Fruit fly (Drosophila melanogaster) whole organism, wandering third instar larva: ENCODE data around the gene tal-2A.

Source experiments
- Hr83 ChIP-seq: fragments of 200-300 bp; sonication (Bioruptor generic); optimal IDR thresholded peaks from 2 replicates; lab custom pipeline; 2016; ENCODE audit warnings: missing biosample characterization, mild to moderate bottlenecking, missing genetic modification characterization, moderate library complexity; ENCODE audit not compliant: poor library complexity, severe bottlenecking
- Myc ChIP-seq: fragments of >200 bp; optimal IDR thresholded peaks from 2 replicates; lab custom pipeline; 2017
- OdsH ChIP-seq: fragments of 200-800 bp; sonication (Bioruptor generic); optimal IDR thresholded peaks from 2 replicates; lab custom pipeline; 2016; ENCODE audit warnings: missing biosample characterization, mild to moderate bottlenecking, missing genetic modification characterization
- Sp1 ChIP-seq: fragments of 200-800 bp; sonication (Bioruptor generic); optimal IDR thresholded peaks from 3 replicates; lab custom pipeline; 2019; ENCODE audit warnings: missing biosample characterization, mild to moderate bottlenecking, missing genetic modification characterization, moderate library complexity
- Vsx2 ChIP-seq: fragments of 200-300, 225-300 bp; sonication (Bioruptor generic); optimal IDR thresholded peaks from 2 replicates; lab custom pipeline; 2018; ENCODE audit warnings: missing biosample characterization, missing genetic modification characterization; ENCODE audit not compliant: partially characterized antibody
- dmrt93B ChIP-seq: fragments of 200-800 bp; sonication (Bioruptor generic); optimal IDR thresholded peaks from 2 replicates; lab custom pipeline; 2018; ENCODE audit warnings: missing biosample characterization, mild to moderate bottlenecking, missing genetic modification characterization
- sage ChIP-seq: fragments of 200-800 bp; sonication (Bioruptor generic); optimal IDR thresholded peaks from 2 replicates; lab custom pipeline; 2016; ENCODE audit warnings: missing biosample characterization, mild to moderate bottlenecking, missing genetic modification characterization
- usp ChIP-seq: fragments of >200 bp; optimal IDR thresholded peaks from 2 replicates; lab custom pipeline; 2017; ENCODE audit warnings: missing biosample characterization, missing genetic modification characterization

- no peak for TF ChIP-seq dmrt93B
- no peak for TF ChIP-seq Vsx2 (GFP tag; lab: Kevin White, UChicago)
- no peak for TF ChIP-seq usp (GFP tag; lab: Kevin White, UChicago)
- no peak for TF ChIP-seq Sp1 (GFP tag; lab: Kevin White, UChicago)
- no peak for TF ChIP-seq Myc (lab: Kevin White, UChicago)
- TF ChIP-seq Hr83 (GFP tag; lab: Kevin White, UChicago), result no peak
- TF ChIP-seq OdsH (GFP tag; lab: Kevin White, UChicago), result no peak
- TF ChIP-seq sage (GFP tag; lab: Kevin White, UChicago), result no peak
These were observed 6.7 kb upstream of the tal-2A start for dm6 chr3R:13806032-13806709.
